Fruit fly (Drosophila melanogaster) whole organism, wandering third instar larva: ENCODE results near the gene CG1632.

Experiments used
- Abd-B ChIP-seq: fragments of >200 bp; optimal IDR thresholded peaks from 2 replicates; lab custom pipeline; 2017; ENCODE audit warnings: missing biosample characterization, missing genetic modification characterization
- CG32264 ChIP-seq: fragments of 200-800 bp; sonication (Bioruptor generic); optimal IDR thresholded peaks from 2 replicates; lab custom pipeline; 2016; ENCODE audit warnings: missing biosample characterization, missing genetic modification characterization
- CG9705 ChIP-seq: fragments of 200-800 bp; sonication (Bioruptor generic); optimal IDR thresholded peaks from 2 replicates; lab custom pipeline; 2018; ENCODE audit warnings: missing biosample characterization, mild to moderate bottlenecking, missing genetic modification characterization
- CrebA ChIP-seq: fragments of 200-800 bp; sonication (Bioruptor generic); optimal IDR thresholded peaks from 2 replicates; lab custom pipeline; 2016; ENCODE audit warnings: missing biosample characterization, mild to moderate bottlenecking, missing genetic modification characterization, borderline replicate concordance
- Dfd ChIP-seq: fragments of >200 bp; optimal IDR thresholded peaks from 2 replicates; lab custom pipeline; 2017; ENCODE audit warnings: missing biosample characterization, missing genetic modification characterization
- Dif ChIP-seq: fragments of 200-275, 200-300 bp; sonication (Bioruptor generic); optimal IDR thresholded peaks from 2 replicates; lab custom pipeline; 2018; ENCODE audit warnings: missing biosample characterization, missing genetic modification characterization; ENCODE audit not compliant: partially characterized antibody
- GATAd ChIP-seq: sonication (Bioruptor generic); optimal IDR thresholded peaks from 2 replicates; lab custom pipeline; 2016; ENCODE audit warnings: missing biosample characterization, missing genetic modification characterization
- HLH106 ChIP-seq: fragments of 200-800 bp; optimal IDR thresholded peaks from 3 replicates; lab custom pipeline; 2019; ENCODE audit warnings: missing biosample characterization, mild to moderate bottlenecking, missing genetic modification characterization, moderate library complexity
- Hnf4 ChIP-seq: fragments of 200-800 bp; sonication (Bioruptor generic); optimal IDR thresholded peaks from 2 replicates; lab custom pipeline; 2016; ENCODE audit warnings: missing biosample characterization, mild to moderate bottlenecking, missing genetic modification characterization
- Hr78 ChIP-seq: fragments of >200 bp; optimal IDR thresholded peaks from 2 replicates; lab custom pipeline; 2017; ENCODE audit warnings: missing biosample characterization, missing genetic modification characterization
- Hr83 ChIP-seq: fragments of 200-300 bp; sonication (Bioruptor generic); optimal IDR thresholded peaks from 2 replicates; lab custom pipeline; 2016; ENCODE audit warnings: missing biosample characterization, mild to moderate bottlenecking, missing genetic modification characterization, moderate library complexity; ENCODE audit not compliant: poor library complexity, severe bottlenecking
- Jra ChIP-seq: sonication (Bioruptor generic); optimal IDR thresholded peaks from 2 replicates; lab custom pipeline; 2016; ENCODE audit warnings: missing biosample characterization, missing genetic modification characterization
- Mio ChIP-seq: sonication (Bioruptor generic); optimal IDR thresholded peaks from 2 replicates; lab custom pipeline; 2016; ENCODE audit warnings: missing biosample characterization, missing genetic modification characterization
- Myc ChIP-seq: fragments of >200 bp; optimal IDR thresholded peaks from 2 replicates; lab custom pipeline; 2017
- N ChIP-seq: fragments of >200 bp; optimal IDR thresholded peaks from 2 replicates; lab custom pipeline; 2018; ENCODE audit warnings: missing biosample characterization, missing external identifiers, missing genetic modification characterization
- OdsH ChIP-seq: fragments of 200-800 bp; sonication (Bioruptor generic); optimal IDR thresholded peaks from 2 replicates; lab custom pipeline; 2016; ENCODE audit warnings: missing biosample characterization, mild to moderate bottlenecking, missing genetic modification characterization
- Rel ChIP-seq, 2 experiments: fragments of 200-800 bp; sonication (Bioruptor generic) in 1 of 2; optimal IDR thresholded peaks; 2 replicates in 1 of 2; 3 replicates in 1 of 2; lab custom pipeline; 2016 to 2019; ENCODE audit warnings: mild to moderate bottlenecking in 2 of 2, missing biosample characterization in 2 of 2, missing genetic modification characterization in 2 of 2, moderate library complexity in 1 of 2
- Sp1 ChIP-seq: fragments of 200-800 bp; sonication (Bioruptor generic); optimal IDR thresholded peaks from 3 replicates; lab custom pipeline; 2019; ENCODE audit warnings: missing biosample characterization, mild to moderate bottlenecking, missing genetic modification characterization, moderate library complexity
- Vsx2 ChIP-seq: fragments of 200-300, 225-300 bp; sonication (Bioruptor generic); optimal IDR thresholded peaks from 2 replicates; lab custom pipeline; 2018; ENCODE audit warnings: missing biosample characterization, missing genetic modification characterization; ENCODE audit not compliant: partially characterized antibody
- br ChIP-seq: fragments of 200-800 bp; sonication (Bioruptor generic); optimal IDR thresholded peaks from 2 replicates; lab custom pipeline; 2016; ENCODE audit warnings: missing biosample characterization, missing genetic modification characterization
- brk ChIP-seq: fragments of 200-800 bp; sonication (Bioruptor generic); optimal IDR thresholded peaks from 2 replicates; lab custom pipeline; 2016; ENCODE audit warnings: missing biosample characterization, mild to moderate bottlenecking, missing genetic modification characterization
- dl ChIP-seq, 2 experiments: fragments of 175-275, 200-275 bp in 1 of 2; fragments of 200-275 bp in 1 of 2; sonication (Bioruptor generic); optimal IDR thresholded peaks; lab custom pipeline; 2018; ENCODE audit warnings: mild to moderate bottlenecking in 2 of 2, missing biosample characterization in 2 of 2, missing genetic modification characterization in 2 of 2, moderate library complexity in 2 of 2; ENCODE audit not compliant: partially characterized antibody in 2 of 2, insufficient read depth in 1 of 2
- dmrt93B ChIP-seq: fragments of 200-800 bp; sonication (Bioruptor generic); optimal IDR thresholded peaks from 2 replicates; lab custom pipeline; 2018; ENCODE audit warnings: missing biosample characterization, mild to moderate bottlenecking, missing genetic modification characterization
- dsf ChIP-seq: sonication (Bioruptor generic); optimal IDR thresholded peaks from 2 replicates; lab custom pipeline; 2016; ENCODE audit warnings: missing biosample characterization, missing genetic modification characterization, borderline replicate concordance
- ey ChIP-seq: fragments of 200-800 bp; sonication (Bioruptor generic); optimal IDR thresholded peaks from 2 replicates; lab custom pipeline; 2016; ENCODE audit warnings: missing biosample characterization, missing genetic modification characterization
- foxo ChIP-seq, 2 experiments: fragments of 200-800 bp; sonication (Bioruptor generic); optimal IDR thresholded peaks; 2 replicates in 1 of 2; 3 replicates in 1 of 2; lab custom pipeline; 2016 to 2017; ENCODE audit warnings: missing biosample characterization in 2 of 2, missing genetic modification characterization in 2 of 2
- fru ChIP-seq: fragments of 200-800 bp; sonication (Bioruptor generic); optimal IDR thresholded peaks from 3 replicates; lab custom pipeline; 2016; ENCODE audit warnings: missing biosample characterization, mild to moderate bottlenecking, missing genetic modification characterization
- h ChIP-seq: fragments of 200-800 bp; sonication (Bioruptor generic); optimal IDR thresholded peaks from 3 replicates; lab custom pipeline; 2016; ENCODE audit warnings: missing biosample characterization, mild to moderate bottlenecking, missing genetic modification characterization
- jim ChIP-seq: fragments of 175-275, 200-325 bp; sonication (Bioruptor generic); optimal IDR thresholded peaks from 2 replicates; lab custom pipeline; 2016; ENCODE audit warnings: missing biosample characterization, mild to moderate bottlenecking, missing genetic modification characterization
- lola ChIP-seq: fragments of >200 bp; optimal IDR thresholded peaks from 2 replicates; lab custom pipeline; 2017; ENCODE audit warnings: missing biosample characterization, missing genetic modification characterization
- pan ChIP-seq: fragments of >200 bp; optimal IDR thresholded peaks from 2 replicates; lab custom pipeline; 2017
- psq ChIP-seq: fragments of 200-800 bp; sonication (Bioruptor generic); optimal IDR thresholded peaks from 3 replicates; lab custom pipeline; 2017; ENCODE audit warnings: missing biosample characterization, mild to moderate bottlenecking, missing genetic modification characterization, moderate library complexity
- rgr ChIP-seq: fragments of 200-800 bp; sonication (Bioruptor generic); optimal IDR thresholded peaks from 3 replicates; lab custom pipeline; 2016; ENCODE audit warnings: missing biosample characterization, mild to moderate bottlenecking, missing genetic modification characterization
- sage ChIP-seq: fragments of 200-800 bp; sonication (Bioruptor generic); optimal IDR thresholded peaks from 2 replicates; lab custom pipeline; 2016; ENCODE audit warnings: missing biosample characterization, mild to moderate bottlenecking, missing genetic modification characterization
- sv ChIP-seq: fragments of 200-800 bp; sonication (Bioruptor generic); optimal IDR thresholded peaks from 3 replicates; lab custom pipeline; 2016; ENCODE audit warnings: missing biosample characterization, missing genetic modification characterization
- tai ChIP-seq: sonication (Bioruptor generic); optimal IDR thresholded peaks from 2 replicates; lab custom pipeline; 2016; ENCODE audit warnings: missing biosample characterization, missing genetic modification characterization
- usp ChIP-seq: fragments of >200 bp; optimal IDR thresholded peaks from 2 replicates; lab custom pipeline; 2017; ENCODE audit warnings: missing biosample characterization, missing genetic modification characterization
- woc ChIP-seq: sonication (Bioruptor generic); optimal IDR thresholded peaks from 2 replicates; lab custom pipeline; 2016; ENCODE audit warnings: missing biosample characterization, mild to moderate bottlenecking, missing genetic modification characterization

Gene CG1632

DNA sequence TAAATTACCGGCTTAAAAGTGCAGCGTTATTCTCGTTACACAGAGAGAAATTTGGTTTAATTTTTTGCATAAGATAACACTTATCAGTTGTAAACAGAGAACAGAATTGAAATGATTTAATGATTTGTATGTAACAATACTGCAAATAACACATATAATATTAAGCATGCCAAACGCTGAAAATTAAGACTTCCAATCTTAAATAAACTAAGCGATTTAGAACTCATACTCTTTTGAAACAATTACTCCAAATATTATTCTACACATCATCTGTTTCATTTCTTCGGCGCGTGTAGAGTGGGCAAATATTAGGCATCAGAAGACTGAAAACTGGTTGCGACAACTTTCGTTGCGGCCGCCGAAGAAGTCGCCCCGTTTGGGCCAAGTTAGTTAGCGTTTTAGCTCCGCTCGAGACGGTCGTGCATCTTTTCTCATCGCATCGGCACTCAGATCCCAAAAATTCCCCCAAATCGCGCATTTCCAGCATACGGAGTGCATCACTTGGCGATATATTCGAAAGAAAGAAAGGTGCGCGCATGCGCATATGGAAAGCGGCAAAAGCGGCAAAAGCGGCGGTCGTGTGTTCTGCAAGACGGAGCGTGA, at the start of gene CG1632:
Gene CG1632 (plus strand): TSS at position 387 of the 603 bp plus-strand sequence.
- TF ChIP-seq HLH106 (tag; lab: Kevin White, UChicago) (peak; percentile 86), pan (lab: Kevin White, UChicago) (no peak), Dif (GFP tag; lab: Kevin White, UChicago) (no peak), CG32264 (GFP tag; lab: Kevin White, UChicago) (peak; percentile 33), fru (GFP tag; lab: Kevin White, UChicago) (peak; percentile 88), Dfd (GFP tag; lab: Kevin White, UChicago) (no peak), Hr83 (no peak), CG9705 (GFP tag; lab: Kevin White, UChicago) (peak; percentile 66), Hnf4 (GFP tag; lab: Kevin White, UChicago) (no peak), br (GFP tag; lab: Kevin White, UChicago) (peak; percentile 85), dmrt93B (GFP tag; lab: Kevin White, UChicago) (peak; percentile 64), Mio (GFP tag; lab: Kevin White, UChicago) (no peak), usp (no peak), dsf (GFP tag; lab: Kevin White, UChicago) (no peak), Jra (GFP tag; lab: Kevin White, UChicago) (peak; percentile 40), h (GFP tag; lab: Kevin White, UChicago) (peak; percentile 87), brk (GFP tag; lab: Kevin White, UChicago) (no peak), Myc (lab: Kevin White, UChicago) (no peak), OdsH (peak; percentile 83), Abd-B (no peak), dl (GFP tag; optimal IDR thresholded peaks at IDR 0.05; lab: Kevin White, UChicago; ENCODE audit: insufficient read depth in 1 of 2, partially characterized antibody in 2 of 2) (no peak), ey (GFP tag; lab: Kevin White, UChicago) (peak; percentile 82), rgr (GFP tag; lab: Kevin White, UChicago) (peak; percentile 67), lola (GFP tag; lab: Kevin White, UChicago) (no peak), sage (GFP tag; lab: Kevin White, UChicago) (peak; percentile 63), Hr78 (GFP tag; lab: Kevin White, UChicago) (no peak), sv (no peak), jim (no peak), N (GFP tag; lab: Kevin White, UChicago) (no peak), Sp1 (GFP tag; lab: Kevin White, UChicago) (peak; percentile 85), Vsx2 (no peak), woc (peak; percentile 83), CrebA (no peak), foxo (GFP tag; optimal IDR thresholded peaks at IDR 0.05; lab: Kevin White, UChicago) (peak in 1 of 2 experiments; percentile 84), Rel (GFP tag; optimal IDR thresholded peaks at IDR 0.05; lab: Kevin White, UChicago) (no peak), Rel (tag; optimal IDR thresholded peaks at IDR 0.05; lab: Kevin White, UChicago) (peak; percentile 88), psq (GFP tag; lab: Kevin White, UChicago) (peak; percentile 61), GATAd (GFP tag; lab: Kevin White, UChicago) (no peak), tai (no peak)

DNA sequence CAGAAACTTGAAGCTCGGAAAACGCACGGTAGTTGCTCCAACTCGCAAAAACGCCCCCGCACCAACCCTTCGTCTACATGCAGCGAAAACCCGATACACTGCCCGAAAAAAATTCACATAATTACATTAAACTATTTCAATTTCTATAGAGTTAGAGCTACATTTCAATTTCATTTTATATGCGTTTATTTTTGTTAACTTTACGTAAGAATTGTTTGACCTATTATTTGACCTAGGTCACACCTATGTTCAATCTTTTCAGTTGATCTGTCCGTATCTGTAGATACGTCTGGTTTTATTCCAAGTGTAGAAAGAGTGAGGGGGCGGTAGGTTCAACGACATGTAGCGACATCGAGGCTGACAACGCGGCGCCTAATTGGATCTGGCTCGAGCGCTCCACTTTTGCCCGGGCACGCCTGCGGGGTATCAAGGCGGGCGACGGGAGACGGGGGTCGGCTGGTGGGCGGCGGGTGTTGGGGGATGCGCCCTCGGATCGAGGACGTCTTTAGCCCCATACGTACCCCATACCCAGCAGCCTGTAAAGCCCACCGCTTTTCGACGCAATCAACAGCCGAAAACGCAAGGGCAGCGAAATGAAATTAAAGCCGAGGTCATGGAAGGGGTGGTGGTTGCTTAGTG, 49.6 kb upstream of the CG1632 start:
- TF ChIP-seq Dfd (GFP tag; lab: Kevin White, UChicago) (peak; percentile 93), fru (GFP tag; lab: Kevin White, UChicago) (peak; percentile 8), Mio (GFP tag; lab: Kevin White, UChicago) (no peak)
